Fruit fly (Drosophila melanogaster): ENCODE measurements around the gene Cpr78Cc.

Cpr78Cc gene

DNA sequence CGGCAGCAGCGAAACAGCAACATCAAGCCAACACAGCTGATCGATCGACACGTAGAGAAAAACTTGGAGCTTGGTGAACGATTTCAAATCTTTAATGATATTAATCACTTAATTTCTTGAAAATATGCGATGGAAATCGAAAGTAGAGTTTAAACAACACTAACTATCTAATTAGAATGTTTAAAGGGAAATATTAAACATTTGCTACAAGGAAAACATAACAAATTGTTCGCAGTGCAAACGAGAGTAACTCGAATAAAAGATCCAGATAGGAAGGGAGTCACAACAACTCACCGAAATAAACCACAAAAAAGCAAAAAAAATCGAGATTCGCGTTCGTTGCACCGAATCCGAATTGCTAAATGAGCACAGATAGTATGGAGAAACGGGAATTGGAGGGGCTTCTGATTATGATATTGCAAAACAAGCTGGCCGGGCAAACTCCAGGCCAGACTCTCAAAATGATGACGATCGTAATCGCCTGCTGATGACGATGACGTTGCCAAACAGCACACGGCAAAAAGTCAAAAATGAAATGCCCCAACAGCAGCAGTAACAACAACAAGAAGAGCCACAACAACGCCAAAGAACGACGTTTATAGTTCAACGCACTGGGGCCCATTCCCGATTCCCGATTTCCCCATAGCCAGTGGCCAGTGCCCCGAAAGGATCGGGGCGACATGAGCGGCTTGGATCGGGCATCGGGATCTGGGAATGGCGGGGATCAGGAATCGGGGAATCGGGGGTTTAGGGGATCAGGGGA lies 46.4 kb upstream of the Cpr78Cc start (continued):
- peak; percentile 31; the same call in 1 of the 2 replicates for TF ChIP-seq onecut (GFP tag; IDR thresholded peaks at IDR 0.05)
- TF ChIP-seq fd102C (GFP tag; optimal IDR thresholded peaks at IDR 0.05), result no peak
- TF ChIP-seq CG15601 (tag; optimal IDR thresholded peaks at IDR 0.05), result no peak
- no peak for TF ChIP-seq trh (GFP tag; optimal IDR thresholded peaks at IDR 0.05)
- TF ChIP-seq CG2129 (GFP tag; IDR thresholded peaks at IDR 0.05; ENCODE audit: partially characterized antibody), result no peak
- no peak for TF ChIP-seq sr (GFP tag; IDR thresholded peaks at IDR 0.05)
- no peak for TF ChIP-seq mirr (GFP tag; optimal IDR thresholded peaks at IDR 0.05)
- TF ChIP-seq Six4 (GFP tag; optimal IDR thresholded peaks at IDR 0.05), result peak; percentile 10
- TF ChIP-seq CG12391 (tag; optimal IDR thresholded peaks at IDR 0.05), result peak; percentile 48
- TF ChIP-seq zen (tag; optimal IDR thresholded peaks at IDR 0.05), result peak; percentile 28
- no peak for TF ChIP-seq CG31365 (tag; optimal IDR thresholded peaks at IDR 0.05)
- no peak for TF ChIP-seq ash1 (GFP tag; optimal IDR thresholded peaks at IDR 0.05)
- TF ChIP-seq Atf-2 (GFP tag; optimal IDR thresholded peaks at IDR 0.05), result no peak
- TF ChIP-seq Side (GFP tag; optimal IDR thresholded peaks at IDR 0.05), result no peak
- no peak for TF ChIP-seq twi (tag; optimal IDR thresholded peaks at IDR 0.05)
- TF ChIP-seq z (GFP tag; IDR thresholded peaks at IDR 0.05), result no peak
- no peak for TF ChIP-seq ato (GFP tag; IDR thresholded peaks at IDR 0.05; ENCODE audit: partially characterized antibody)
- no peak for TF ChIP-seq Kr (GFP tag; optimal IDR thresholded peaks at IDR 0.05)
- TF ChIP-seq slbo (GFP tag; IDR thresholded peaks at IDR 0.05), result no peak
- TF ChIP-seq Gsc (GFP tag; IDR thresholded peaks at IDR 0.05), result no peak
- no peak for TF ChIP-seq CG18476 (GFP tag; optimal IDR thresholded peaks at IDR 0.05)
- peak; percentile 11 for TF ChIP-seq CG10462 (GFP tag; optimal IDR thresholded peaks at IDR 0.05)
- peak; percentile 70 for TF ChIP-seq CG11504 (tag; optimal IDR thresholded peaks at IDR 0.05)
- TF ChIP-seq org-1 (GFP tag; optimal IDR thresholded peaks at IDR 0.05), result no peak
- TF ChIP-seq Atf6 (GFP tag; IDR thresholded peaks at IDR 0.05), result no peak
- no peak for TF ChIP-seq CG1233 (GFP tag; optimal IDR thresholded peaks at IDR 0.05)
- TF ChIP-seq ssp (GFP tag; IDR thresholded peaks at IDR 0.05), result no peak
- TF ChIP-seq CG14014 (GFP tag; IDR thresholded peaks at IDR 0.05), result no peak
- no peak for TF ChIP-seq cato (GFP tag; optimal IDR thresholded peaks at IDR 0.05; ENCODE audit: borderline replicate concordance)
- TF ChIP-seq D (optimal IDR thresholded peaks at IDR 0.05), result no peak
- TF ChIP-seq D (GFP tag; optimal IDR thresholded peaks at IDR 0.05), result no peak
- TF ChIP-seq CG8089 (GFP tag; optimal IDR thresholded peaks at IDR 0.05), result no peak
- no peak for TF ChIP-seq CG34376 (GFP tag; optimal IDR thresholded peaks at IDR 0.05)
- no peak for TF ChIP-seq CG9437 (GFP tag; optimal IDR thresholded peaks at IDR 0.05)
- TF ChIP-seq Opbp (GFP tag; IDR thresholded peaks at IDR 0.05; ENCODE audit: partially characterized antibody), result no peak
- peak; percentile 51 for TF ChIP-seq CG30403 (GFP tag; optimal IDR thresholded peaks at IDR 0.05)
- TF ChIP-seq schlank (tag; optimal IDR thresholded peaks at IDR 0.05), result no peak
- TF ChIP-seq Aef1 (GFP tag; IDR thresholded peaks at IDR 0.05), result no peak
- TF ChIP-seq Blimp-1 (GFP tag; optimal IDR thresholded peaks at IDR 0.05), result peak; percentile 65
- TF ChIP-seq shn (GFP tag; optimal IDR thresholded peaks at IDR 0.05), result no peak
- no peak for TF ChIP-seq CG14667 (GFP tag; IDR thresholded peaks at IDR 0.05)
- TF ChIP-seq tx (GFP tag; optimal IDR thresholded peaks at IDR 0.05), result no peak
- no peak for TF ChIP-seq unc-4 (GFP tag; IDR thresholded peaks at IDR 0.05; ENCODE audit: partially characterized antibody)
- TF ChIP-seq CG7271 (tag; optimal IDR thresholded peaks at IDR 0.05), result no peak
- TF ChIP-seq knrl (GFP tag; IDR thresholded peaks at IDR 0.05; ENCODE audit: partially characterized antibody), result no peak
- TF ChIP-seq fd96Cb (tag; optimal IDR thresholded peaks at IDR 0.05), result peak; percentile 62
- no peak for TF ChIP-seq gro (GFP tag; optimal IDR thresholded peaks at IDR 0.05)
- TF ChIP-seq CG16779 (GFP tag; IDR thresholded peaks at IDR 0.05), result no peak
- TF ChIP-seq Xrp1 (GFP tag; IDR thresholded peaks at IDR 0.05), result 0 out of 2 replicates have a peak, but pooled peaks have one; percentile 49
- no peak for TF ChIP-seq CG18011 (GFP tag; optimal IDR thresholded peaks at IDR 0.05)
